Fruit fly (Drosophila melanogaster): ENCODE data around the gene Apc2.

Apc2 gene

DNA sequence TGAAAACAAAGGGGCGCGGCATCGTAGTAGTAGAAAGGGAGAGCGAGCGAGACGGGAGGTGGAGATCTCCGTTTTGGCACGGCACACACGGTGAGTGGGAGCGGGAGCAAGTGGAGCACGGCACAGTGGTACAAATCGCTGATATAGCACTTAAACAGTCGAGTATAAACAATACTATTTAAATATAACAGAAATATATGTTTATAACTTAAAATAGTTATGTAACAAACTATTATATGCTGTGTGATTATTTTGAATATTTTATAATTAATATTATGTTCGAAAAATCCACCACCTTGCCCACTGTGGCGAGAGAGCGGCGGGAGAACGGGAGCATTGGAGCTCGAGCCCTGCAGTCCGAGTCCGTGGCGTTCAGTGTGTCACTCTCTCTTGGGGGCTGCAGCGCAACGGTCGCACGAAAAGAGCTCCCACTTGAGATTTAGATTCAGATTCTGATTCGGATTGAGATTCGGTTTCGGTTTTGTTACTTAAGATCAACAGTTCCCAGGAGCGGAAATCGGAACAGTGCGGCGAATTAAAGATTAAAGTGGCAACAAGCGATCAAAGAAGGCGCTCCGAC is 22.7 kb upstream of the Apc2 start, which contains the start of gene Kal1 (continued):
- TF ChIP-seq CG6272 (GFP tag; IDR thresholded peaks at IDR 0.05), result peak; percentile 89
- peak; percentile 73 for TF ChIP-seq CG7372 (GFP tag; IDR thresholded peaks at IDR 0.05)
- peak; percentile 55 for TF ChIP-seq CG18011 (GFP tag; optimal IDR thresholded peaks at IDR 0.05)
- peak; percentile 32 for TF ChIP-seq stwl (tag; optimal IDR thresholded peaks at IDR 0.05)
- peak; percentile 69; the same call in 1 of the 3 replicates for TF ChIP-seq CG11456 (GFP tag; IDR thresholded peaks at IDR 0.05)
- TF ChIP-seq CG18599 (GFP tag; optimal IDR thresholded peaks at IDR 0.05), result peak; percentile 92
- peak; percentile 35 for TF ChIP-seq gcm2 (GFP tag; optimal IDR thresholded peaks at IDR 0.05)
- TF ChIP-seq fu2 (GFP tag; optimal IDR thresholded peaks at IDR 0.05), result no peak
- TF ChIP-seq D19B (GFP tag; optimal IDR thresholded peaks at IDR 0.05), result peak; percentile 30
- peak; percentile 69 for TF ChIP-seq Gsc (GFP tag; IDR thresholded peaks at IDR 0.05)
- peak; percentile 39 for TF ChIP-seq Adf1 (GFP tag; IDR thresholded peaks at IDR 0.05)
- TF ChIP-seq CG15011 (GFP tag; optimal IDR thresholded peaks at IDR 0.05), result peak; percentile 82
- peak; percentile 92 for TF ChIP-seq grau (tag; optimal IDR thresholded peaks at IDR 0.05)
- peak; percentile 78 for TF ChIP-seq MTF-1 (GFP tag; optimal IDR thresholded peaks at IDR 0.05; ENCODE audit: borderline replicate concordance)
- peak; percentile 63 for TF ChIP-seq CG4404 (GFP tag; IDR thresholded peaks at IDR 0.05)
- TF ChIP-seq Hsf (GFP tag; optimal IDR thresholded peaks at IDR 0.05), result peak; percentile 26
- peak; percentile 83 for TF ChIP-seq CG10654 (GFP tag; optimal IDR thresholded peaks at IDR 0.05)
- TF ChIP-seq Dfd (GFP tag; optimal IDR thresholded peaks at IDR 0.05), result no peak
- TF ChIP-seq H15 (GFP tag; IDR thresholded peaks at IDR 0.05), result peak; percentile 90
- TF ChIP-seq Poxn (GFP tag; IDR thresholded peaks at IDR 0.05), result no peak
- TF ChIP-seq CG9609 (GFP tag; optimal IDR thresholded peaks at IDR 0.05), result no peak
- TF ChIP-seq CG12769 (tag; optimal IDR thresholded peaks at IDR 0.05), result peak; percentile 88
- TF ChIP-seq CG10366 (GFP tag; IDR thresholded peaks at IDR 0.05), result peak; percentile 92
- TF ChIP-seq Nf-YB (GFP tag; optimal IDR thresholded peaks at IDR 0.05), result peak; percentile 82
- TF ChIP-seq tx (GFP tag; optimal IDR thresholded peaks at IDR 0.05), result no peak
- TF ChIP-seq CG9437 (GFP tag; optimal IDR thresholded peaks at IDR 0.05), result peak; percentile 81
- TF ChIP-seq Sox102F (GFP tag; optimal IDR thresholded peaks at IDR 0.05), result peak; percentile 96
- TF ChIP-seq mam (GFP tag; optimal IDR thresholded peaks at IDR 0.05), result no peak
- TF ChIP-seq eve (GFP tag; optimal IDR thresholded peaks at IDR 0.05), result no peak
- TF ChIP-seq ci (GFP tag; IDR thresholded peaks at IDR 0.05), result peak; percentile 98
- peak; percentile 80 for TF ChIP-seq slbo (GFP tag; IDR thresholded peaks at IDR 0.05)
- no peak for TF ChIP-seq Sry-δ (GFP tag; optimal IDR thresholded peaks at IDR 0.05)
- peak; percentile 91 for TF ChIP-seq run (tag; optimal IDR thresholded peaks at IDR 0.05)
- no peak for TF ChIP-seq shn (GFP tag; optimal IDR thresholded peaks at IDR 0.05)
- TF ChIP-seq CG10274 (GFP tag; optimal IDR thresholded peaks at IDR 0.05), result peak; percentile 66
- TF ChIP-seq Chrac-16 (GFP tag; optimal IDR thresholded peaks at IDR 0.05), result peak; percentile 69
- peak; percentile 87 for TF ChIP-seq sqz (GFP tag; optimal IDR thresholded peaks at IDR 0.05)
- peak; percentile 87 for TF ChIP-seq peb (GFP tag; IDR thresholded peaks at IDR 0.05)
- TF ChIP-seq CG43689 (GFP tag; IDR thresholded peaks at IDR 0.05), result peak; percentile 87
- peak; percentile 94 for TF ChIP-seq Spps (tag; optimal IDR thresholded peaks at IDR 0.05)
- no peak for TF ChIP-seq ab (GFP tag; optimal IDR thresholded peaks at IDR 0.05)
- no peak for TF ChIP-seq Dp (GFP tag; optimal IDR thresholded peaks at IDR 0.05)
- peak; percentile 97 for TF ChIP-seq so (GFP tag; IDR thresholded peaks at IDR 0.05)
- no peak for TF ChIP-seq Antp (GFP tag; optimal IDR thresholded peaks at IDR 0.05)
- TF ChIP-seq Scr (GFP tag; IDR thresholded peaks at IDR 0.05; ENCODE audit: partially characterized antibody), result no peak
- peak; percentile 91 for TF ChIP-seq sens-2 (GFP tag; IDR thresholded peaks at IDR 0.05)
- no peak for TF ChIP-seq Mes4 (GFP tag; optimal IDR thresholded peaks at IDR 0.05)
- TF ChIP-seq dan (GFP tag; IDR thresholded peaks at IDR 0.05), result peak; percentile 37; the same call in 1 of the 2 replicates
- peak; percentile 85 for TF ChIP-seq CG3281 (GFP tag; optimal IDR thresholded peaks at IDR 0.05)
- peak; percentile 87 for TF ChIP-seq CG5953 (GFP tag; IDR thresholded peaks at IDR 0.05)
- peak; percentile 29 for TF ChIP-seq ems (GFP tag; optimal IDR thresholded peaks at IDR 0.05)

Measured in whole organism, embryonic.